Worm (Caenorhabditis elegans): ENCODE data around the gene F53E10.6.
A peak's percentile ranks its signal among the peaks of the same experiment; 100 is the strongest.

Gene F53E10.6

DNA sequence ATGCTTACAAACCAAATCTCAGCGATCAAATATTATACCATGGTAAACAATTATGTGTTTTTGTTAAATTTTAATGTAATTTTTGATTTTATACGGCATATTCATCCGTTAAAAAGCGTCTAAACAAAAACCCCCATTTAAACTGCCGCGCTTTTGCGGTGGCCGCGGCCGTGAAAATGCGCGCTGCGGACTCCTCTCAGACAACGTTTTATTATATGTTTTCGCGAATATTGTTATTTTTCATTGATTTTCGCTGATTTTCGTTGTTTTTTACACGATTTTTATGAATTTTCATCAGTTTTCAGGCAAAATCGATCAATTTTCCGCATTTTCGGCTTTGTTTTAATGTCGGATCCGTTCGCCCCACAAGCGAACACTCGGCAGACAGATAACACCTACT lies 35.7 kb upstream of the F53E10.6 start, which contains the start of gene W02H5.19:
Gene W02H5.19 (plus strand): TSS at position 346 of the 400 bp plus-strand sequence.
- TF ChIP-seq nhr-77 (tag; optimal IDR thresholded peaks at IDR 0.05) (no peak), Y5F2A.4 (GFP tag; optimal IDR thresholded peaks at IDR 0.05) (no peak), mdl-1 (tag; optimal IDR thresholded peaks at IDR 0.05) (no peak), snpc-1.2 (GFP tag; IDR thresholded peaks at IDR 0.05) (no peak), zag-1 (tag; optimal IDR thresholded peaks at IDR 0.05) (no peak), daf-12 (tag; optimal IDR thresholded peaks at IDR 0.05) (no peak), nhr-237 (tag; optimal IDR thresholded peaks at IDR 0.05) (no peak), zfp-2 (tag; optimal IDR thresholded peaks at IDR 0.05) (no peak), lin-38 (GFP tag; IDR thresholded peaks at IDR 0.05) (peak; percentile 85), nhr-76 (tag; optimal IDR thresholded peaks at IDR 0.05) (no peak), skn-1 (tag; optimal IDR thresholded peaks at IDR 0.05) (no peak), ZK337.2 (GFP tag; IDR thresholded peaks at IDR 0.05) (peak; percentile 96), aha-1 (tag) (peak; percentile 67), mxl-3 (GFP tag; optimal IDR thresholded peaks at IDR 0.05) (peak; percentile 30), daf-16 (GFP tag; optimal IDR thresholded peaks at IDR 0.05) (peak; percentile 15 to 28), daf-16 (tag; optimal IDR thresholded peaks at IDR 0.05) (peak; percentile 52), zfp-3 (GFP tag; conservative IDR thresholded peaks at IDR 0.05) (0 out of 2 replicates have a peak, but pooled peaks have one; percentile 45), dmd-8 (GFP tag; IDR thresholded peaks at IDR 0.05) (no peak), nhr-11 (tag; optimal IDR thresholded peaks at IDR 0.05) (no peak), zip-2 (tag; optimal IDR thresholded peaks at IDR 0.05) (no peak), lim-7 (GFP tag; IDR thresholded peaks at IDR 0.05) (no peak), hif-1 (tag; optimal IDR thresholded peaks at IDR 0.05) (peak in 1 of 2 experiments; percentile 91), pha-4 (GFP tag; IDR thresholded peaks at IDR 0.05) (no peak), pha-4 (tag; optimal IDR thresholded peaks at IDR 0.05) (no peak), Y75B8A.6 (GFP tag; IDR thresholded peaks at IDR 0.05) (no peak), daf-19 (GFP tag; conservative IDR thresholded peaks at IDR 0.05) (no peak), R02D3.7 (tag; optimal IDR thresholded peaks at IDR 0.05) (no peak), ceh-28 (tag; optimal IDR thresholded peaks at IDR 0.05) (no peak), mes-2 (tag; optimal IDR thresholded peaks at IDR 0.05; ENCODE audit: poor library complexity, severe bottlenecking) (peak; percentile 100), nhr-10 (tag; optimal IDR thresholded peaks at IDR 0.05) (no peak), lir-3 (tag; optimal IDR thresholded peaks at IDR 0.05) (no peak), ztf-11 (tag; optimal IDR thresholded peaks at IDR 0.05) (no peak), nhr-42 (GFP tag; IDR thresholded peaks at IDR 0.05) (no peak), F26F4.8 (GFP tag; conservative IDR thresholded peaks at IDR 0.05) (no peak), attf-4 (tag; optimal IDR thresholded peaks at IDR 0.05) (no peak), ama-1 (optimal IDR thresholded peaks at IDR 0.05) (no peak), ces-1 (GFP tag; optimal IDR thresholded peaks at IDR 0.05) (no peak), dve-1 (tag; optimal IDR thresholded peaks at IDR 0.05; ENCODE audit: insufficient read depth) (peak; percentile 72), mdt-29 (GFP tag; IDR thresholded peaks at IDR 0.05) (no peak), nhr-111 (GFP tag; optimal IDR thresholded peaks at IDR 0.05) (no peak), dpl-1 (GFP tag; optimal IDR thresholded peaks at IDR 0.05) (peak; percentile 98), T26A8.4 (GFP tag; IDR thresholded peaks at IDR 0.05) (0 out of 2 replicates have a peak, but pooled peaks have one; percentile 30), hlh-30 (tag; optimal IDR thresholded peaks at IDR 0.05; ENCODE audit: insufficient read depth) (peak; percentile 46), mxl-2 (GFP tag; conservative IDR thresholded peaks at IDR 0.05) (no peak), D1046.2 (GFP tag; IDR thresholded peaks at IDR 0.05) (0 out of 2 replicates have a peak, but pooled peaks have one; percentile 25), lsy-2 (tag; optimal IDR thresholded peaks at IDR 0.05) (peak in 1 of 2 experiments; percentile 85), arid-1 (GFP tag; conservative IDR thresholded peaks at IDR 0.05) (0 out of 2 replicates have a peak, but pooled peaks have one; percentile 19), mep-1 (tag; optimal IDR thresholded peaks at IDR 0.05) (peak; percentile 67), snpc-4 (tag; optimal IDR thresholded peaks at IDR 0.05) (no peak), hlh-11 (tag; optimal IDR thresholded peaks at IDR 0.05) (peak; percentile 65), dmd-9 (GFP tag; IDR thresholded peaks at IDR 0.05) (peak; percentile 90), tag-97 (GFP tag; IDR thresholded peaks at IDR 0.05) (0 out of 2 replicates have a peak, but pooled peaks have one; percentile 56), Y105C5A.15 (GFP tag; IDR thresholded peaks at IDR 0.05) (no peak)
